Fruit fly (Drosophila melanogaster) whole organism, wandering third instar larva: Measurements from ENCODE around the gene Hmu.
A peak's percentile ranks its signal among the peaks of the same experiment; 100 is the strongest.

Experiments
- Abd-B ChIP-seq: fragments of >200 bp; optimal IDR thresholded peaks from 2 replicates; lab custom pipeline; 2017; ENCODE audit warnings: missing biosample characterization, missing genetic modification characterization
- CG32264 ChIP-seq: fragments of 200-800 bp; sonication (Bioruptor generic); optimal IDR thresholded peaks from 2 replicates; lab custom pipeline; 2016; ENCODE audit warnings: missing biosample characterization, missing genetic modification characterization
- CG9705 ChIP-seq: fragments of 200-800 bp; sonication (Bioruptor generic); optimal IDR thresholded peaks from 2 replicates; lab custom pipeline; 2018; ENCODE audit warnings: missing biosample characterization, mild to moderate bottlenecking, missing genetic modification characterization
- CrebA ChIP-seq: fragments of 200-800 bp; sonication (Bioruptor generic); optimal IDR thresholded peaks from 2 replicates; lab custom pipeline; 2016; ENCODE audit warnings: missing biosample characterization, mild to moderate bottlenecking, missing genetic modification characterization, borderline replicate concordance
- Dfd ChIP-seq: fragments of >200 bp; optimal IDR thresholded peaks from 2 replicates; lab custom pipeline; 2017; ENCODE audit warnings: missing biosample characterization, missing genetic modification characterization
- Dif ChIP-seq: fragments of 200-275, 200-300 bp; sonication (Bioruptor generic); optimal IDR thresholded peaks from 2 replicates; lab custom pipeline; 2018; ENCODE audit warnings: missing biosample characterization, missing genetic modification characterization; ENCODE audit not compliant: partially characterized antibody
- GATAd ChIP-seq: sonication (Bioruptor generic); optimal IDR thresholded peaks from 2 replicates; lab custom pipeline; 2016; ENCODE audit warnings: missing biosample characterization, missing genetic modification characterization
- HLH106 ChIP-seq: fragments of 200-800 bp; optimal IDR thresholded peaks from 3 replicates; lab custom pipeline; 2019; ENCODE audit warnings: missing biosample characterization, mild to moderate bottlenecking, missing genetic modification characterization, moderate library complexity
- Hnf4 ChIP-seq: fragments of 200-800 bp; sonication (Bioruptor generic); optimal IDR thresholded peaks from 2 replicates; lab custom pipeline; 2016; ENCODE audit warnings: missing biosample characterization, mild to moderate bottlenecking, missing genetic modification characterization
- Hr78 ChIP-seq: fragments of >200 bp; optimal IDR thresholded peaks from 2 replicates; lab custom pipeline; 2017; ENCODE audit warnings: missing biosample characterization, missing genetic modification characterization
- Hr83 ChIP-seq: fragments of 200-300 bp; sonication (Bioruptor generic); optimal IDR thresholded peaks from 2 replicates; lab custom pipeline; 2016; ENCODE audit warnings: missing biosample characterization, mild to moderate bottlenecking, missing genetic modification characterization, moderate library complexity; ENCODE audit not compliant: poor library complexity, severe bottlenecking
- Jra ChIP-seq: sonication (Bioruptor generic); optimal IDR thresholded peaks from 2 replicates; lab custom pipeline; 2016; ENCODE audit warnings: missing biosample characterization, missing genetic modification characterization
- Mio ChIP-seq: sonication (Bioruptor generic); optimal IDR thresholded peaks from 2 replicates; lab custom pipeline; 2016; ENCODE audit warnings: missing biosample characterization, missing genetic modification characterization
- Myc ChIP-seq: fragments of >200 bp; optimal IDR thresholded peaks from 2 replicates; lab custom pipeline; 2017
- N ChIP-seq: fragments of >200 bp; optimal IDR thresholded peaks from 2 replicates; lab custom pipeline; 2018; ENCODE audit warnings: missing biosample characterization, missing external identifiers, missing genetic modification characterization
- OdsH ChIP-seq: fragments of 200-800 bp; sonication (Bioruptor generic); optimal IDR thresholded peaks from 2 replicates; lab custom pipeline; 2016; ENCODE audit warnings: missing biosample characterization, mild to moderate bottlenecking, missing genetic modification characterization
- Rel ChIP-seq, 2 experiments: fragments of 200-800 bp; sonication (Bioruptor generic) in 1 of 2; optimal IDR thresholded peaks; 2 replicates in 1 of 2; 3 replicates in 1 of 2; lab custom pipeline; 2016 to 2019; ENCODE audit warnings: mild to moderate bottlenecking in 2 of 2, missing biosample characterization in 2 of 2, missing genetic modification characterization in 2 of 2, moderate library complexity in 1 of 2
- Sp1 ChIP-seq: fragments of 200-800 bp; sonication (Bioruptor generic); optimal IDR thresholded peaks from 3 replicates; lab custom pipeline; 2019; ENCODE audit warnings: missing biosample characterization, mild to moderate bottlenecking, missing genetic modification characterization, moderate library complexity
- Vsx2 ChIP-seq: fragments of 200-300, 225-300 bp; sonication (Bioruptor generic); optimal IDR thresholded peaks from 2 replicates; lab custom pipeline; 2018; ENCODE audit warnings: missing biosample characterization, missing genetic modification characterization; ENCODE audit not compliant: partially characterized antibody
- br ChIP-seq: fragments of 200-800 bp; sonication (Bioruptor generic); optimal IDR thresholded peaks from 2 replicates; lab custom pipeline; 2016; ENCODE audit warnings: missing biosample characterization, missing genetic modification characterization
- brk ChIP-seq: fragments of 200-800 bp; sonication (Bioruptor generic); optimal IDR thresholded peaks from 2 replicates; lab custom pipeline; 2016; ENCODE audit warnings: missing biosample characterization, mild to moderate bottlenecking, missing genetic modification characterization
- dl ChIP-seq, 2 experiments: fragments of 175-275, 200-275 bp in 1 of 2; fragments of 200-275 bp in 1 of 2; sonication (Bioruptor generic); optimal IDR thresholded peaks; lab custom pipeline; 2018; ENCODE audit warnings: mild to moderate bottlenecking in 2 of 2, missing biosample characterization in 2 of 2, missing genetic modification characterization in 2 of 2, moderate library complexity in 2 of 2; ENCODE audit not compliant: partially characterized antibody in 2 of 2, insufficient read depth in 1 of 2
- dmrt93B ChIP-seq: fragments of 200-800 bp; sonication (Bioruptor generic); optimal IDR thresholded peaks from 2 replicates; lab custom pipeline; 2018; ENCODE audit warnings: missing biosample characterization, mild to moderate bottlenecking, missing genetic modification characterization
- dsf ChIP-seq: sonication (Bioruptor generic); optimal IDR thresholded peaks from 2 replicates; lab custom pipeline; 2016; ENCODE audit warnings: missing biosample characterization, missing genetic modification characterization, borderline replicate concordance
- ey ChIP-seq: fragments of 200-800 bp; sonication (Bioruptor generic); optimal IDR thresholded peaks from 2 replicates; lab custom pipeline; 2016; ENCODE audit warnings: missing biosample characterization, missing genetic modification characterization
- foxo ChIP-seq, 2 experiments: fragments of 200-800 bp; sonication (Bioruptor generic); optimal IDR thresholded peaks; 2 replicates in 1 of 2; 3 replicates in 1 of 2; lab custom pipeline; 2016 to 2017; ENCODE audit warnings: missing biosample characterization in 2 of 2, missing genetic modification characterization in 2 of 2
- fru ChIP-seq: fragments of 200-800 bp; sonication (Bioruptor generic); optimal IDR thresholded peaks from 3 replicates; lab custom pipeline; 2016; ENCODE audit warnings: missing biosample characterization, mild to moderate bottlenecking, missing genetic modification characterization
- h ChIP-seq: fragments of 200-800 bp; sonication (Bioruptor generic); optimal IDR thresholded peaks from 3 replicates; lab custom pipeline; 2016; ENCODE audit warnings: missing biosample characterization, mild to moderate bottlenecking, missing genetic modification characterization
- jim ChIP-seq: fragments of 175-275, 200-325 bp; sonication (Bioruptor generic); optimal IDR thresholded peaks from 2 replicates; lab custom pipeline; 2016; ENCODE audit warnings: missing biosample characterization, mild to moderate bottlenecking, missing genetic modification characterization
- lola ChIP-seq: fragments of >200 bp; optimal IDR thresholded peaks from 2 replicates; lab custom pipeline; 2017; ENCODE audit warnings: missing biosample characterization, missing genetic modification characterization
- pan ChIP-seq: fragments of >200 bp; optimal IDR thresholded peaks from 2 replicates; lab custom pipeline; 2017
- psq ChIP-seq: fragments of 200-800 bp; sonication (Bioruptor generic); optimal IDR thresholded peaks from 3 replicates; lab custom pipeline; 2017; ENCODE audit warnings: missing biosample characterization, mild to moderate bottlenecking, missing genetic modification characterization, moderate library complexity
- rgr ChIP-seq: fragments of 200-800 bp; sonication (Bioruptor generic); optimal IDR thresholded peaks from 3 replicates; lab custom pipeline; 2016; ENCODE audit warnings: missing biosample characterization, mild to moderate bottlenecking, missing genetic modification characterization
- sage ChIP-seq: fragments of 200-800 bp; sonication (Bioruptor generic); optimal IDR thresholded peaks from 2 replicates; lab custom pipeline; 2016; ENCODE audit warnings: missing biosample characterization, mild to moderate bottlenecking, missing genetic modification characterization
- sv ChIP-seq: fragments of 200-800 bp; sonication (Bioruptor generic); optimal IDR thresholded peaks from 3 replicates; lab custom pipeline; 2016; ENCODE audit warnings: missing biosample characterization, missing genetic modification characterization
- tai ChIP-seq: sonication (Bioruptor generic); optimal IDR thresholded peaks from 2 replicates; lab custom pipeline; 2016; ENCODE audit warnings: missing biosample characterization, missing genetic modification characterization
- usp ChIP-seq: fragments of >200 bp; optimal IDR thresholded peaks from 2 replicates; lab custom pipeline; 2017; ENCODE audit warnings: missing biosample characterization, missing genetic modification characterization
- woc ChIP-seq: sonication (Bioruptor generic); optimal IDR thresholded peaks from 2 replicates; lab custom pipeline; 2016; ENCODE audit warnings: missing biosample characterization, mild to moderate bottlenecking, missing genetic modification characterization

Gene Hmu

DNA sequence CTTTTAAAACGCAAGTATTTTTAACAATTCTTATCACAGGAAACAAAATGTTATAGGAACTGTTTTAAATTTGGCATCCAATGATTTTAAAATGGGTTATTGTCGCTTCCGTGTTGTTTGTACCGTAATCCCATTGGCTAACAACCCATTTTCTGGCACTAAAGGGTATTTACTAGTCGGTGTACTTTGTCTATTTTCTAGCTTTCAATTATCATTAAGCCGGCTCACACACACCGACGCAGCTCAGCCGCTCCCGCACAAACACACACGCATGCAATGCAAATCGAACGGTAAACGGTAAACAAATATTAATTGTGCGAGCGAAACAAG, 44.2 kb upstream of the Hmu start:
- TF ChIP-seq HLH106 (tag; lab: Kevin White, UChicago) (no peak), Dif (GFP tag; lab: Kevin White, UChicago) (no peak), fru (GFP tag; lab: Kevin White, UChicago) (no peak), Abd-B (no peak)
- TF ChIP-seq, all 38 proteins: peak for 0

DNA sequence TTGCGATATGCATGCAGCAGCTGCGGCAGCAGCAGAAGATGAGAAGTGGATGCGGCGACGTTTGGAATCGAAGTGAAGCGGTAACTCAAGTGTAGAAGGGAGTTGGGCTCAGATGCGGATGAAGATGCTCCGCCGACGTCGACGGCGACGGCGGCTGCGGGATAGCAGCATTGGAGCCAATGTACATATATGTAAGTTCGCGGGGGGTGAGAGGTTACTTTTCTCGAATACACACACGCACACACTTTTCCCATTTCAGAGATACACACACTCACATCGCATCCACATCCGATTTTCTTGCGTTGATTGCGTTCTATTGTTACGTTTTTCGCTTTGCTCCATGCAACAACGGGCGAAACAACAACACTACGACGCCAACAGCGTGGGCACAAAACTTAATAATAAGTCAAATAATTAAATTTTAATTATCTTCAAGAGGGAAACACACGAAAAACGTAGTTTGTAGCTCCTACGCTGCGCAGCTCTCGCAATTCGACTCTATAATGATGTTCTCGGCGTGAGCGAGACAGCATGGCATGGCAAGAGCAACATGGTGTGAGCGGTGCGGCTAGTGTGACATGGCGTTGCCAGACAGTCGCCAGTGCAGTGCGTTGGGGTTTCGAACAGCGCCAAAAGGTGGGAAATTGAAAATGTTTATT, 43.7 kb upstream of the Hmu start, which contains the start of gene CG18766:
Gene CG18766, minus strand, starts transcription at position 508 of the 659 bp plus-strand sequence.
- no peak for TF ChIP-seq jim (GFP tag; lab: Kevin White, UChicago)
- peak; percentile 33 for TF ChIP-seq psq (GFP tag; lab: Kevin White, UChicago)
- TF ChIP-seq foxo (GFP tag; optimal IDR thresholded peaks at IDR 0.05; lab: Kevin White, UChicago) = peak in 1 of 2 experiments; percentile 49
- TF ChIP-seq dmrt93B (GFP tag; lab: Kevin White, UChicago) = no peak
- TF ChIP-seq Hr78 (GFP tag; lab: Kevin White, UChicago) = no peak
- TF ChIP-seq Vsx2 (GFP tag; lab: Kevin White, UChicago) = peak; percentile 21
- TF ChIP-seq Jra (GFP tag; lab: Kevin White, UChicago) = no peak
- no peak for TF ChIP-seq brk (GFP tag; lab: Kevin White, UChicago)
- TF ChIP-seq sage (GFP tag; lab: Kevin White, UChicago) = no peak
- TF ChIP-seq Sp1 (GFP tag; lab: Kevin White, UChicago) = no peak
- TF ChIP-seq woc = no peak
- peak; percentile 20 for TF ChIP-seq HLH106 (tag; lab: Kevin White, UChicago)
- TF ChIP-seq Rel (GFP tag; optimal IDR thresholded peaks at IDR 0.05; lab: Kevin White, UChicago) = peak; percentile 50
- TF ChIP-seq Rel (tag; optimal IDR thresholded peaks at IDR 0.05; lab: Kevin White, UChicago) = peak; percentile 67
- no peak for TF ChIP-seq CrebA
- peak; percentile 31 for TF ChIP-seq rgr (GFP tag; lab: Kevin White, UChicago)
- TF ChIP-seq Hr83 = peak; percentile 79
- no peak for TF ChIP-seq tai (GFP tag; lab: Kevin White, UChicago)
- TF ChIP-seq GATAd (GFP tag; lab: Kevin White, UChicago) = no peak
- TF ChIP-seq CG9705 = no peak
- TF ChIP-seq lola = no peak
- no peak for TF ChIP-seq usp (GFP tag; lab: Kevin White, UChicago)
- peak; percentile 32 for TF ChIP-seq ey
- peak; percentile 31 for TF ChIP-seq h
- TF ChIP-seq CG32264 (GFP tag; lab: Kevin White, UChicago) = no peak
- TF ChIP-seq dsf (GFP tag; lab: Kevin White, UChicago) = no peak
- TF ChIP-seq sv = no peak
- no peak for TF ChIP-seq Dfd
- TF ChIP-seq OdsH (GFP tag; lab: Kevin White, UChicago) = peak; percentile 3
- TF ChIP-seq Myc (lab: Kevin White, UChicago) = no peak
- peak; percentile 66 for TF ChIP-seq Dif (GFP tag; lab: Kevin White, UChicago)
- no peak for TF ChIP-seq Hnf4 (GFP tag; lab: Kevin White, UChicago)
- TF ChIP-seq br = peak; percentile 13
- TF ChIP-seq dl (GFP tag; optimal IDR thresholded peaks at IDR 0.05; lab: Kevin White, UChicago; ENCODE audit: insufficient read depth in 1 of 2, partially characterized antibody in 2 of 2) = no peak
- peak; percentile 32 for TF ChIP-seq N (GFP tag; lab: Kevin White, UChicago)
- TF ChIP-seq pan (lab: Kevin White, UChicago) = no peak
- TF ChIP-seq Abd-B = no peak
- no peak for TF ChIP-seq Mio
- TF ChIP-seq fru (GFP tag; lab: Kevin White, UChicago) = peak; percentile 6

DNA sequence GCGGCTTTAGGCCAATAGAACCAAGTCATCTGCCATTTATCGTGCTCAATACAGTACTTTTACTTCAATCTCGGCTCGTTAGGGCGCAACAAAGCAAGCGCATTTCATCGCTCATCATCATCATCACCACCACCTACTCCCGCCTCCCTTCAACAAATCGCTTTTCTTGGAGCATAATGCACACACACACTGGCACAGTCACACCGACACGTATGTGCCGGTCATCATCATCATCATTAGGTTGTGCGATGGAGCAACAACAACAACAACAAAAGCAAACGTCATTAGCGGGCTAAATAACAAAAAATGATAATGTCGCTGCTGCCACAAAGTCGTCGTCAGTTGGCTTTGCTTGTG, 43.2 kb upstream of the Hmu start:
- no peak for TF ChIP-seq GATAd (GFP tag; lab: Kevin White, UChicago)
- peak in 1 of 2 experiments; percentile 18 for TF ChIP-seq foxo (GFP tag; optimal IDR thresholded peaks at IDR 0.05; lab: Kevin White, UChicago)
- TF ChIP-seq CG9705 = no peak
- TF ChIP-seq rgr (GFP tag; lab: Kevin White, UChicago) = peak; percentile 8
